Worm (Caenorhabditis elegans) whole organism, young adult: Measurements from ENCODE around the gene W08G11.5.

Source experiments
- C17E4.6 ChIP-seq: fragments of 200-800 bp; sonication (Bioruptor generic); IDR thresholded peaks from 2 replicates; pipeline ENCODE4 v1.3.6; 2022; ENCODE audit warnings: missing genetic modification reagents, missing genetic modification characterization, missing compliant biosample characterization
- D2030.7 ChIP-seq: fragments of 200-800 bp; sonication (Bioruptor generic); IDR thresholded peaks from 2 replicates; pipeline ENCODE4 v1.3.6; 2022; ENCODE audit warnings: missing genetic modification reagents, missing genetic modification characterization, missing compliant biosample characterization
- F10E7.11 ChIP-seq: sonication (generic microtip); optimal IDR thresholded peaks from 2 replicates; lab custom pipeline; 2017; ENCODE audit warnings: mild to moderate bottlenecking, missing genetic modification characterization, moderate library complexity, missing compliant biosample characterization
- F22D6.2 ChIP-seq: sonication (generic microtip); optimal IDR thresholded peaks from 2 replicates; lab custom pipeline; 2016; ENCODE audit warnings: mild to moderate bottlenecking, missing genetic modification characterization, missing compliant biosample characterization
- F23B12.7 ChIP-seq: sonication (generic microtip); optimal IDR thresholded peaks from 2 replicates; lab custom pipeline; 2017; ENCODE audit warnings: missing genetic modification characterization, mild to moderate bottlenecking, missing compliant biosample characterization, antibody characterized with exemption, moderate library complexity; ENCODE audit not compliant: insufficient read depth
- F39B2.1 ChIP-seq: fragments of 200-800 bp; sonication (Bioruptor generic); IDR thresholded peaks from 2 replicates; pipeline ENCODE4 v1.3.6; 2022; ENCODE audit warnings: missing genetic modification reagents, missing genetic modification characterization, missing compliant biosample characterization
- F49E8.2 ChIP-seq: sonication (generic microtip); optimal IDR thresholded peaks from 3 replicates; lab custom pipeline; 2017; ENCODE audit warnings: missing genetic modification characterization, mild to moderate bottlenecking, missing compliant biosample characterization, antibody characterized with exemption, moderate library complexity; ENCODE audit not compliant: insufficient read depth
- F52B5.7 ChIP-seq: sonication (generic microtip); optimal IDR thresholded peaks from 2 replicates; lab custom pipeline; 2016; ENCODE audit warnings: mild to moderate bottlenecking, missing genetic modification characterization, missing compliant biosample characterization
- F55B11.4 ChIP-seq: sonication (generic microtip); optimal IDR thresholded peaks from 2 replicates; lab custom pipeline; 2016; ENCODE audit warnings: missing compliant biosample characterization, missing genetic modification characterization, borderline replicate concordance; ENCODE audit not compliant: insufficient read depth
- K11D2.4 ChIP-seq: fragments of 200-800 bp; sonication (Bioruptor generic); IDR thresholded peaks from 2 replicates; pipeline ENCODE4 v1.3.6; 2022; ENCODE audit warnings: missing genetic modification reagents, missing genetic modification characterization, missing compliant biosample characterization
- K12H6.12 ChIP-seq: fragments of 200-800 bp; sonication (Bioruptor generic); optimal IDR thresholded peaks from 2 replicates; lab custom pipeline; 2018; ENCODE audit warnings: mild to moderate bottlenecking, missing genetic modification characterization, missing compliant biosample characterization
- Y53G8AR.9 ChIP-seq: fragments of 200-800 bp; sonication (Bioruptor generic); conservative IDR thresholded peaks from 2 replicates; pipeline ENCODE4 v1.3.6; 2022; ENCODE audit warnings: missing genetic modification reagents, missing genetic modification characterization, missing compliant biosample characterization
- ZK185.1 ChIP-seq: sonication (generic microtip); optimal IDR thresholded peaks from 2 replicates; lab custom pipeline; 2016; ENCODE audit warnings: mild to moderate bottlenecking, missing genetic modification characterization, missing compliant biosample characterization; ENCODE audit not compliant: poor library complexity, severe bottlenecking
- ama-1 ChIP-seq, 3 experiments: fragments of 150-350 bp in 1 of 3; sonication (generic microtip) in 2 of 3; optimal IDR thresholded peaks; 2 replicates each; lab custom pipeline; 2014 to 2018; ENCODE audit warnings: missing biosample characterization in 2 of 3, missing genetic modification characterization in 2 of 3, missing genetic modification reagents in 2 of 3
- aptf-3 ChIP-seq: fragments of 200-800 bp; sonication (Bioruptor generic); IDR thresholded peaks from 2 replicates; pipeline ENCODE4 v1.3.6; 2022; ENCODE audit warnings: missing genetic modification characterization, missing compliant biosample characterization
- atf-7 ChIP-seq: sonication (generic microtip); optimal IDR thresholded peaks from 2 replicates; lab custom pipeline; 2017; ENCODE audit warnings: mild to moderate bottlenecking, missing genetic modification characterization, missing compliant biosample characterization
- attf-5 ChIP-seq: fragments of 200-800 bp; sonication (Bioruptor generic); optimal IDR thresholded peaks from 2 replicates; lab custom pipeline; 2018; ENCODE audit warnings: mild to moderate bottlenecking, missing genetic modification characterization, missing compliant biosample characterization
- cebp-2 ChIP-seq: fragments of 200-800 bp; sonication (Bioruptor generic); IDR thresholded peaks from 2 replicates; pipeline ENCODE4 v1.3.6; 2022; ENCODE audit warnings: missing genetic modification characterization, missing compliant biosample characterization
- ceh-27 ChIP-seq: fragments of 200-800 bp; sonication (Bioruptor generic); optimal IDR thresholded peaks from 2 replicates; lab custom pipeline; 2018; ENCODE audit warnings: mild to moderate bottlenecking, missing genetic modification characterization, moderate library complexity, missing compliant biosample characterization
- ceh-91 ChIP-seq: fragments of 200-800 bp; sonication (Bioruptor generic); IDR thresholded peaks from 2 replicates; pipeline ENCODE4 v1.3.6; 2022; ENCODE audit warnings: missing genetic modification reagents, missing genetic modification characterization, missing compliant biosample characterization
- chd-7 ChIP-seq: sonication (generic microtip); optimal IDR thresholded peaks from 2 replicates; lab custom pipeline; 2016; ENCODE audit warnings: mild to moderate bottlenecking, missing genetic modification characterization, moderate library complexity, missing compliant biosample characterization
- die-1 ChIP-seq: sonication (generic microtip); optimal IDR thresholded peaks from 2 replicates; lab custom pipeline; 2016; ENCODE audit warnings: missing genotype, mild to moderate bottlenecking, missing genetic modification characterization, missing compliant biosample characterization
- dpff-1 ChIP-seq: sonication (generic microtip); optimal IDR thresholded peaks from 2 replicates; lab custom pipeline; 2017; ENCODE audit warnings: mild to moderate bottlenecking, missing genetic modification characterization, missing compliant biosample characterization
- dpl-1 ChIP-seq: fragments of 150-350 bp; optimal IDR thresholded peaks from 2 replicates; lab custom pipeline; 2014; ENCODE audit warnings: missing biosample characterization, missing genetic modification reagents, missing genetic modification characterization
- fkh-3 ChIP-seq: sonication (generic microtip); optimal IDR thresholded peaks from 2 replicates; lab custom pipeline; 2016; ENCODE audit warnings: mild to moderate bottlenecking, missing genetic modification characterization, missing compliant biosample characterization
- gei-17 ChIP-seq: fragments of 200-800 bp; sonication (Bioruptor generic); optimal IDR thresholded peaks from 2 replicates; lab custom pipeline; 2018; ENCODE audit warnings: mild to moderate bottlenecking, missing genetic modification characterization, missing compliant biosample characterization
- hlh-26 ChIP-seq: fragments of 200-800 bp; sonication (Bioruptor generic); conservative IDR thresholded peaks from 2 replicates; pipeline ENCODE4 v1.3.6; 2022; ENCODE audit warnings: missing genetic modification reagents, missing genetic modification characterization, missing compliant biosample characterization
- hmg-1.2 ChIP-seq: fragments of 200-800 bp; sonication (Bioruptor generic); IDR thresholded peaks from 2 replicates; pipeline ENCODE4 v1.3.6; 2022; ENCODE audit warnings: missing genetic modification reagents, missing genetic modification characterization, missing compliant biosample characterization
- hmg-20 ChIP-seq: fragments of 200-800 bp; sonication (Bioruptor generic); IDR thresholded peaks from 2 replicates; pipeline ENCODE4 v1.3.6; 2022; ENCODE audit warnings: missing genetic modification reagents, missing genetic modification characterization, missing compliant biosample characterization
- lag-1 ChIP-seq: fragments of 200-800 bp; sonication (Bioruptor generic); IDR thresholded peaks from 2 replicates; pipeline ENCODE4 v1.3.6; 2022; ENCODE audit warnings: missing genetic modification reagents, missing genetic modification characterization, missing compliant biosample characterization
- lin-35 ChIP-seq, 3 experiments: fragments of 150-350 bp in 2 of 3; sonication (generic microtip) in 1 of 3; optimal IDR thresholded peaks; 2 replicates each; lab custom pipeline; 2014 to 2018; ENCODE audit warnings: missing biosample characterization in 3 of 3, missing genetic modification characterization in 3 of 3, missing genetic modification reagents in 3 of 3
- lin-40 ChIP-seq: sonication (generic microtip); optimal IDR thresholded peaks from 2 replicates; lab custom pipeline; 2016; ENCODE audit warnings: missing genetic modification characterization, mild to moderate bottlenecking, missing compliant biosample characterization, missing genotype, missing genetic modification reagents
- lir-1 ChIP-seq: fragments of 200-800 bp; sonication (Bioruptor generic); conservative IDR thresholded peaks from 2 replicates; pipeline ENCODE4 v1.3.6; 2022; ENCODE audit warnings: missing genetic modification reagents, missing genetic modification characterization, missing compliant biosample characterization
- lsl-1 ChIP-seq: fragments of 200-800 bp; sonication (Bioruptor generic); optimal IDR thresholded peaks from 2 replicates; lab custom pipeline; 2018; ENCODE audit warnings: mild to moderate bottlenecking, missing genetic modification characterization, moderate library complexity, missing compliant biosample characterization
- madf-3 ChIP-seq: fragments of 200-800 bp; sonication (Bioruptor generic); IDR thresholded peaks from 2 replicates; pipeline ENCODE4 v1.3.6; 2022; ENCODE audit warnings: missing genetic modification reagents, missing genetic modification characterization, missing compliant biosample characterization
- madf-8 ChIP-seq: fragments of 200-800 bp; sonication (Bioruptor generic); conservative IDR thresholded peaks from 2 replicates; pipeline ENCODE4 v1.3.6; 2022; ENCODE audit warnings: missing genetic modification reagents, missing genetic modification characterization, missing compliant biosample characterization
- mcd-1 ChIP-seq: fragments of 200-800 bp; sonication (Bioruptor generic); IDR thresholded peaks from 2 replicates; pipeline ENCODE4 v1.3.6; 2022; ENCODE audit warnings: missing genetic modification reagents, missing genetic modification characterization, missing compliant biosample characterization
- nfya-2 ChIP-seq: fragments of 200-800 bp; sonication (Bioruptor generic); IDR thresholded peaks from 2 replicates; pipeline ENCODE4 v1.3.6; 2022; ENCODE audit warnings: missing genetic modification reagents, missing genetic modification characterization, missing compliant biosample characterization
- nhr-179 ChIP-seq: sonication (generic microtip); optimal IDR thresholded peaks from 2 replicates; lab custom pipeline; 2016; ENCODE audit warnings: mild to moderate bottlenecking, missing genetic modification characterization, missing compliant biosample characterization
- pbrm-1 ChIP-seq: fragments of 200-800 bp; sonication (Bioruptor generic); IDR thresholded peaks from 2 replicates; pipeline ENCODE4 v1.3.6; 2022; ENCODE audit warnings: missing genetic modification reagents, missing genetic modification characterization, missing compliant biosample characterization
- snpc-1.1 ChIP-seq: sonication (generic microtip); optimal IDR thresholded peaks from 2 replicates; lab custom pipeline; 2017; ENCODE audit warnings: missing genetic modification characterization, mild to moderate bottlenecking, missing compliant biosample characterization, antibody characterized with exemption, moderate library complexity, missing genotype, missing genetic modification reagents; ENCODE audit not compliant: insufficient read depth
- sptf-2 ChIP-seq: fragments of 200-800 bp; sonication (Bioruptor generic); optimal IDR thresholded peaks from 2 replicates; lab custom pipeline; 2018; ENCODE audit warnings: mild to moderate bottlenecking, missing genetic modification characterization, missing compliant biosample characterization
- tbp1 ChIP-seq: fragments of 200-800 bp; sonication (Bioruptor generic); optimal IDR thresholded peaks from 2 replicates; lab custom pipeline; 2018; ENCODE audit warnings: mild to moderate bottlenecking, missing genetic modification characterization, missing compliant biosample characterization
- tbx-9 ChIP-seq: sonication (generic microtip); optimal IDR thresholded peaks from 2 replicates; lab custom pipeline; 2016; ENCODE audit warnings: borderline replicate concordance, missing genetic modification characterization, inconsistent platforms, missing compliant biosample characterization
- unc-62 ChIP-seq: fragments of 150-350 bp; optimal IDR thresholded peaks from 2 replicates; lab custom pipeline; 2014; ENCODE audit warnings: missing biosample characterization, missing genetic modification reagents, missing genetic modification characterization
- xnd-1 ChIP-seq: sonication (generic microtip); optimal IDR thresholded peaks from 2 replicates; lab custom pipeline; 2016; ENCODE audit warnings: missing genotype, missing genetic modification reagents, missing genetic modification characterization, missing compliant biosample characterization
- zfh-2 ChIP-seq: fragments of 200-800 bp; sonication (Bioruptor generic); conservative IDR thresholded peaks from 2 replicates; pipeline ENCODE4 v1.3.6; 2022; ENCODE audit warnings: missing genetic modification reagents, missing genetic modification characterization, missing compliant biosample characterization
- ztf-3 ChIP-seq: fragments of 200-800 bp; sonication (Bioruptor generic); optimal IDR thresholded peaks from 2 replicates; lab custom pipeline; 2018; ENCODE audit warnings: mild to moderate bottlenecking, missing genetic modification characterization, missing compliant biosample characterization

W08G11.5 gene

DNA sequence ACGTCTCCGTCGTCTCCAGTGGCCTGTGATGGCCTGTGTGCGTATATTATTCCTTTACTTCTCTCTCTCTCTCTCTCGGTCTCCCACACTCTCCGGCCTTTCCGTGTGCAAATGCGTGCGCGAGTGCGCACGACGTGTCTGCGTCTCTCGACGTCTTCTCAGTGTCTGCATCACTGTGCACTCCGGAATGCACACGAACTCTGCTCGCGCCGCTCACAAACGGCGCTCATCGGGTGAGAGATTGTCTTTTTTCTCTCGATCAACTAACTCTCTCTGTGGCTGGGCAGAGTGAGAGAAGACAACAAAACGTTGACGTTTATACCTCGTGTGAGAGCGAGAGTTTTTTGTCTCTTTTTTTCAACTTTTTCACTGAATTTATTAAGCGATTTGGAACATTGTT is 9.6 kb upstream of the W08G11.5 start (continued):
- peak; percentile 77 for TF ChIP-seq gei-17 (GFP tag; lab: Kevin White, UChicago)
- peak; percentile 80 for TF ChIP-seq F52B5.7 (tag; lab: Kevin White, UChicago)
- TF ChIP-seq pbrm-1 (GFP tag; lab: Robert Waterston, UW), result peak; percentile 77
- peak; percentile 95 for TF ChIP-seq hmg-1.2 (GFP tag; lab: Robert Waterston, UW)
- peak; percentile 11 for TF ChIP-seq F22D6.2 (tag; lab: Kevin White, UChicago)
- TF ChIP-seq lir-1 (GFP tag; lab: Robert Waterston, UW), result peak; percentile 84
- TF ChIP-seq lin-35 (GFP tag; optimal IDR thresholded peaks at IDR 0.05; lab: Kevin White, UChicago), result peak in 1 of 3 experiments; percentile 64
- TF ChIP-seq F23B12.7 (tag; lab: Kevin White, UChicago), result no peak
- 0 out of 2 replicates have a peak, but pooled peaks have one; percentile 9 for TF ChIP-seq ceh-91 (GFP tag; lab: Robert Waterston, UW)
- TF ChIP-seq madf-8 (GFP tag; lab: Robert Waterston, UW), result no peak
- TF ChIP-seq F55B11.4 (tag; lab: Kevin White, UChicago), result no peak
- TF ChIP-seq F10E7.11 (tag; lab: Kevin White, UChicago), result no peak
- peak; percentile 53 for TF ChIP-seq die-1 (tag; lab: Kevin White, UChicago)
- peak; percentile 23 for TF ChIP-seq ztf-3 (GFP tag; lab: Kevin White, UChicago)
- TF ChIP-seq tbx-9 (tag; lab: Kevin White, UChicago), result no peak
- TF ChIP-seq lsl-1 (GFP tag; lab: Kevin White, UChicago), result no peak
- TF ChIP-seq madf-3 (GFP tag; lab: Robert Waterston, UW), result 0 out of 2 replicates have a peak, but pooled peaks have one; percentile 23
- no peak for TF ChIP-seq dpff-1
- no peak for TF ChIP-seq F39B2.1 (GFP tag; lab: Robert Waterston, UW)
- peak; percentile 75 for TF ChIP-seq atf-7 (tag; lab: Kevin White, UChicago)
- no peak for TF ChIP-seq xnd-1 (tag; lab: Kevin White, UChicago)
- TF ChIP-seq Y53G8AR.9 (GFP tag; lab: Robert Waterston, UW), result peak; percentile 81
- no peak for TF ChIP-seq hlh-26
- peak; percentile 88 for TF ChIP-seq K11D2.4 (GFP tag; lab: Robert Waterston, UW)
- TF ChIP-seq aptf-3 (GFP tag; lab: Robert Waterston, UW), result no peak
- TF ChIP-seq zfh-2, result peak; percentile 99
- TF ChIP-seq cebp-2 (GFP tag; lab: Robert Waterston, UW), result no peak
- peak; percentile 90 for TF ChIP-seq lin-40 (tag; lab: Kevin White, UChicago)
- TF ChIP-seq mcd-1 (GFP tag; lab: Robert Waterston, UW), result peak; percentile 85
- no peak for TF ChIP-seq snpc-1.1
- TF ChIP-seq nfya-2 (GFP tag; lab: Robert Waterston, UW), result no peak
- TF ChIP-seq sptf-2 (GFP tag; lab: Kevin White, UChicago), result peak; percentile 41
- no peak for TF ChIP-seq fkh-3 (tag; lab: Kevin White, UChicago)
- no peak for TF ChIP-seq nhr-179 (tag; lab: Kevin White, UChicago)
- TF ChIP-seq F49E8.2 (tag; lab: Kevin White, UChicago), result no peak
- TF ChIP-seq D2030.7 (GFP tag; lab: Robert Waterston, UW), result no peak
- TF ChIP-seq unc-62, result no peak
- no peak for TF ChIP-seq dpl-1 (GFP tag; lab: Kevin White, UChicago)
- peak; percentile 66 for TF ChIP-seq tbp1
- TF ChIP-seq attf-5 (GFP tag; lab: Kevin White, UChicago), result peak; percentile 97
- TF ChIP-seq C17E4.6 (GFP tag; lab: Robert Waterston, UW), result peak; percentile 61; the same call in 1 of the 2 replicates
- peak; percentile 91 for TF ChIP-seq chd-7 (tag; lab: Kevin White, UChicago)
- TF ChIP-seq K12H6.12 (tag; lab: Kevin White, UChicago), result peak; percentile 86
- TF ChIP-seq hmg-20 (GFP tag; lab: Robert Waterston, UW), result peak; percentile 43; the same call in 1 of the 2 replicates
- no peak for TF ChIP-seq ama-1 (optimal IDR thresholded peaks at IDR 0.05; lab: Kevin White, UChicago)
- no peak for TF ChIP-seq ama-1 (GFP tag; optimal IDR thresholded peaks at IDR 0.05; lab: Kevin White, UChicago)
- TF ChIP-seq lag-1, result no peak
- peak; percentile 60 for TF ChIP-seq ZK185.1 (tag; lab: Kevin White, UChicago)
- peak; percentile 82 for TF ChIP-seq ceh-27 (GFP tag; lab: Kevin White, UChicago)
